Worm (Caenorhabditis elegans) whole organism, L2 larva: ENCODE data around the gene haao-1.

ENCODE experiments used
- C34F6.9 ChIP-seq: fragments of 150-350 bp; optimal IDR thresholded peaks from 2 replicates; lab custom pipeline; 2014; ENCODE audit warnings: missing biosample characterization, missing genetic modification characterization
- F13H6.1 ChIP-seq: sonication (generic microtip); optimal IDR thresholded peaks from 2 replicates; lab custom pipeline; 2016; ENCODE audit warnings: missing genetic modification characterization, missing compliant biosample characterization
- R02D3.7 ChIP-seq: fragments of 150-350 bp; optimal IDR thresholded peaks from 2 replicates; lab custom pipeline; 2014; ENCODE audit warnings: missing biosample characterization, missing genetic modification characterization
- Y55F3AM.14 ChIP-seq: fragments of 200-800 bp; sonication (Bioruptor generic); optimal IDR thresholded peaks from 2 replicates; lab custom pipeline; 2018; ENCODE audit warnings: mild to moderate bottlenecking, missing genetic modification characterization, missing compliant biosample characterization
- alr-1 ChIP-seq: fragments of 150-350 bp; optimal IDR thresholded peaks from 2 replicates; lab custom pipeline; 2014; ENCODE audit warnings: missing biosample characterization, missing genetic modification characterization
- aly-2 ChIP-seq: fragments of 150-350 bp; optimal IDR thresholded peaks from 2 replicates; lab custom pipeline; 2014; ENCODE audit warnings: missing biosample characterization, missing genetic modification characterization
- ama-1 ChIP-seq: fragments of 150-350 bp; optimal IDR thresholded peaks from 2 replicates; lab custom pipeline; 2018; ENCODE audit warnings: inconsistent platforms
- blmp-1 ChIP-seq: sonication (generic microtip); optimal IDR thresholded peaks from 2 replicates; lab custom pipeline; 2017; ENCODE audit warnings: missing genetic modification characterization, mild to moderate bottlenecking, missing compliant biosample characterization, antibody characterized with exemption, moderate library complexity; ENCODE audit not compliant: insufficient read depth
- ceh-16 ChIP-seq: fragments of 150-350 bp; optimal IDR thresholded peaks from 2 replicates; lab custom pipeline; 2014; ENCODE audit warnings: missing biosample characterization, missing genetic modification characterization
- ceh-82 ChIP-seq: fragments of 150-350 bp; optimal IDR thresholded peaks from 2 replicates; lab custom pipeline; 2014; ENCODE audit warnings: missing biosample characterization, missing genetic modification characterization
- crh-2 ChIP-seq: sonication (generic microtip); optimal IDR thresholded peaks from 2 replicates; lab custom pipeline; 2017; ENCODE audit warnings: missing biosample characterization, missing genetic modification characterization
- dmd-4 ChIP-seq: sonication (generic microtip); optimal IDR thresholded peaks from 2 replicates; lab custom pipeline; 2017; ENCODE audit warnings: missing biosample characterization, missing genetic modification characterization
- elt-1 ChIP-seq: fragments of 150-350 bp; optimal IDR thresholded peaks from 2 replicates; lab custom pipeline; 2014; ENCODE audit warnings: missing biosample characterization, missing genetic modification characterization
- elt-3 ChIP-seq: sonication (generic microtip); optimal IDR thresholded peaks from 2 replicates; lab custom pipeline; 2017; ENCODE audit warnings: missing biosample characterization, missing genetic modification characterization
- fos-1 ChIP-seq: fragments of 150-350 bp; optimal IDR thresholded peaks from 2 replicates; lab custom pipeline; 2014; ENCODE audit warnings: missing biosample characterization, missing genetic modification characterization
- gmeb-1 ChIP-seq: fragments of 150-350 bp; optimal IDR thresholded peaks from 2 replicates; lab custom pipeline; 2014; ENCODE audit warnings: missing biosample characterization, missing genetic modification characterization
- lin-11 ChIP-seq: fragments of 150-350 bp; sonication (generic microtip); optimal IDR thresholded peaks from 2 replicates; lab custom pipeline; 2014; ENCODE audit warnings: missing biosample characterization, missing genetic modification characterization, inconsistent platforms, mixed read lengths
- lin-13 ChIP-seq: fragments of 150-350 bp; optimal IDR thresholded peaks from 2 replicates; lab custom pipeline; 2014; ENCODE audit warnings: missing biosample characterization, missing genetic modification reagents, missing genetic modification characterization
- lin-39 ChIP-seq: fragments of 150-350 bp; optimal IDR thresholded peaks from 2 replicates; lab custom pipeline; 2014; ENCODE audit warnings: missing biosample characterization, missing genetic modification reagents, missing genetic modification characterization
- lsy-2 ChIP-seq, 2 experiments: fragments of 150-350 bp in 1 of 2; sonication (generic microtip) in 1 of 2; optimal IDR thresholded peaks; 2 replicates each; lab custom pipeline; 2014 to 2017; ENCODE audit warnings: missing biosample characterization in 2 of 2, missing genetic modification characterization in 2 of 2
- mab-5 ChIP-seq: fragments of 150-350 bp; optimal IDR thresholded peaks from 2 replicates; lab custom pipeline; 2014; ENCODE audit warnings: missing biosample characterization, missing genetic modification characterization
- mdl-1 ChIP-seq, 2 experiments: fragments of 150-350 bp in 1 of 2; sonication (generic microtip) in 1 of 2; optimal IDR thresholded peaks; 2 replicates each; lab custom pipeline; 2017; ENCODE audit warnings: missing biosample characterization in 2 of 2, missing genetic modification characterization in 2 of 2
- nhr-10 ChIP-seq: sonication (generic microtip); optimal IDR thresholded peaks from 2 replicates; lab custom pipeline; 2017; ENCODE audit warnings: missing biosample characterization, missing genetic modification characterization
- nhr-11 ChIP-seq: fragments of 150-350 bp; optimal IDR thresholded peaks from 2 replicates; lab custom pipeline; 2014; ENCODE audit warnings: missing biosample characterization, missing genetic modification characterization
- nhr-129 ChIP-seq: fragments of 150-350 bp; optimal IDR thresholded peaks from 2 replicates; lab custom pipeline; 2014; ENCODE audit warnings: missing biosample characterization, missing genetic modification characterization
- nhr-21 ChIP-seq: fragments of 150-350 bp; optimal IDR thresholded peaks from 2 replicates; lab custom pipeline; 2014; ENCODE audit warnings: missing biosample characterization, missing genetic modification characterization
- nhr-237 ChIP-seq: fragments of 150-350 bp; optimal IDR thresholded peaks from 2 replicates; lab custom pipeline; 2014; ENCODE audit warnings: missing biosample characterization, missing genetic modification characterization
- nhr-25 ChIP-seq: fragments of 150-350 bp; sonication (generic microtip); optimal IDR thresholded peaks from 3 replicates; lab custom pipeline; 2014; ENCODE audit warnings: missing biosample characterization, missing genetic modification characterization
- nhr-6 ChIP-seq: fragments of 150-350 bp; optimal IDR thresholded peaks from 2 replicates; lab custom pipeline; 2014; ENCODE audit warnings: missing biosample characterization, missing genetic modification characterization
- nhr-77 ChIP-seq: fragments of 150-350 bp; optimal IDR thresholded peaks from 2 replicates; lab custom pipeline; 2014; ENCODE audit warnings: missing biosample characterization, missing genetic modification characterization
- peb-1 ChIP-seq: fragments of 150-350 bp; optimal IDR thresholded peaks from 2 replicates; lab custom pipeline; 2014; ENCODE audit warnings: missing biosample characterization, missing genetic modification characterization
- sem-4 ChIP-seq: fragments of 150-350 bp; optimal IDR thresholded peaks from 2 replicates; lab custom pipeline; 2014; ENCODE audit warnings: missing biosample characterization, missing genetic modification reagents, missing genetic modification characterization
- skn-1 ChIP-seq: sonication (generic microtip); optimal IDR thresholded peaks from 2 replicates; lab custom pipeline; 2017; ENCODE audit warnings: missing biosample characterization, missing genetic modification characterization
- sma-3 ChIP-seq: sonication (generic microtip); optimal IDR thresholded peaks from 2 replicates; lab custom pipeline; 2016; ENCODE audit warnings: missing genetic modification reagents, missing genetic modification characterization, missing compliant biosample characterization
- sma-9 ChIP-seq, 2 experiments: fragments of 150-350 bp in 1 of 2; sonication (generic microtip) in 1 of 2; optimal IDR thresholded peaks; 2 replicates each; lab custom pipeline; 2014 to 2016; ENCODE audit warnings: missing genetic modification characterization in 2 of 2, mild to moderate bottlenecking in 1 of 2, missing biosample characterization in 1 of 2, missing compliant biosample characterization in 1 of 2, missing genetic modification reagents in 1 of 2, moderate library complexity in 1 of 2
- snpc-4 ChIP-seq: fragments of 150-350 bp; optimal IDR thresholded peaks from 2 replicates; lab custom pipeline; 2014; ENCODE audit warnings: missing biosample characterization, missing genetic modification characterization
- unc-39 ChIP-seq: fragments of 150-350 bp; optimal IDR thresholded peaks from 2 replicates; lab custom pipeline; 2014; ENCODE audit warnings: missing biosample characterization, missing genetic modification characterization
- unc-55 ChIP-seq: fragments of 150-350 bp; sonication (generic microtip); optimal IDR thresholded peaks from 3 replicates; lab custom pipeline; 2014; ENCODE audit warnings: missing biosample characterization, missing genetic modification reagents, missing genetic modification characterization
- unc-62 ChIP-seq: fragments of 150-350 bp; optimal IDR thresholded peaks from 2 replicates; lab custom pipeline; 2014; ENCODE audit warnings: missing biosample characterization, missing genetic modification reagents, missing genetic modification characterization
- zag-1 ChIP-seq: fragments of 150-350 bp; optimal IDR thresholded peaks from 2 replicates; lab custom pipeline; 2014; ENCODE audit warnings: missing biosample characterization, missing genetic modification characterization
- ztf-1 ChIP-seq: fragments of 200-800 bp; sonication (Bioruptor generic); conservative IDR thresholded peaks from 2 replicates; pipeline ENCODE4 v1.3.6; 2022; ENCODE audit warnings: missing genetic modification characterization, missing compliant biosample characterization
- ztf-4 ChIP-seq: fragments of 150-350 bp; optimal IDR thresholded peaks from 2 replicates; lab custom pipeline; 2014; ENCODE audit warnings: missing biosample characterization, missing genetic modification characterization

Gene haao-1

DNA sequence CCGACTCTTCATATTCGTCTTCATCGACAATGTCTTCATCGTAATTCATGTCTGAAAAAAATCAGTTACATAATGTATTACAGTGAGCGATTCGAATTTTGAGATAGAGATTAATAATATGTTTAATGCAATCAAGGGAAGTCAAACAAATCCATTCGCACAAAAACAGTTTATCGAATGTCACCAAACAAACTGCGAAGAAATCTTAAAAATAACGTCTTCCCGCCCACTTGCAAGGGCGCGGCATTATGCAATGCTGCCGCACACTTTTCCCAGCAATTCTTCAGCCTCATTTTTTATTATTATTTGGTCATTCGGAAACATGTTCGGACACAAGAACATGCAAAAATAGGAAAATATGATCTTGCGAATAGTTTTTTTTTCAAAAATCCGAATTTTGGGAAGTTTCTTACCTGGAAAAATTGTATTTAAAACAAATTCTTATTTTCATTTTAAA is 39.5 kb downstream of the haao-1 start, which contains the start of gene mdf-1 (continued):
- TF ChIP-seq lin-13 (GFP tag; lab: Kevin White, UChicago): peak; percentile 87
- TF ChIP-seq nhr-25 (tag; lab: Kevin White, UChicago): peak; percentile 53
- peak; percentile 54 for TF ChIP-seq lin-11 (tag; lab: Kevin White, UChicago)
- TF ChIP-seq blmp-1 (tag; lab: Kevin White, UChicago): peak; percentile 38
- no peak for TF ChIP-seq ceh-82 (tag; lab: Kevin White, UChicago)
- TF ChIP-seq ceh-16 (tag; lab: Kevin White, UChicago): peak; percentile 11
- peak; percentile 59 for TF ChIP-seq F13H6.1 (tag; lab: Kevin White, UChicago)

ce11 chrV:9545238-9545709 is 40.6 kb downstream of the haao-1 start, which contains the start of the genes his-35 and his-41:
TSS of gene his-35 (minus strand) at chrV:9545288.
TSS of gene his-41 (plus strand) at chrV:9545536.
- TF ChIP-seq unc-55 (GFP tag; lab: Kevin White, UChicago) (peak; percentile 15), lsy-2 (tag; optimal IDR thresholded peaks at IDR 0.05; lab: Kevin White, UChicago) (peak; percentile 38 to 51), mab-5 (tag; lab: Kevin White, UChicago) (no peak), sma-9 (GFP tag; optimal IDR thresholded peaks at IDR 0.05; lab: Kevin White, UChicago) (peak; percentile 37), sma-9 (tag; optimal IDR thresholded peaks at IDR 0.05; lab: Kevin White, UChicago) (no peak), fos-1 (peak; percentile 48), elt-3 (tag; lab: Kevin White, UChicago) (no peak), nhr-77 (tag; lab: Kevin White, UChicago) (no peak), nhr-129 (tag; lab: Kevin White, UChicago) (no peak), snpc-4 (tag; lab: Kevin White, UChicago) (no peak), nhr-10 (tag; lab: Kevin White, UChicago) (no peak), lin-13 (GFP tag; lab: Kevin White, UChicago) (peak; percentile 15), nhr-237 (tag; lab: Kevin White, UChicago) (no peak), C34F6.9 (peak; percentile 74), nhr-21 (peak; percentile 11), aly-2 (no peak), gmeb-1 (tag; lab: Kevin White, UChicago) (peak; percentile 53), lin-11 (tag; lab: Kevin White, UChicago) (peak; percentile 35), ztf-1 (GFP tag; lab: Robert Waterston, UW) (no peak), dmd-4 (tag; lab: Kevin White, UChicago) (no peak), F13H6.1 (tag; lab: Kevin White, UChicago) (peak; percentile 62), crh-2 (tag; lab: Kevin White, UChicago) (peak; percentile 51), ama-1 (lab: Kevin White, UChicago) (peak; percentile 77), unc-39 (no peak), mdl-1 (tag; optimal IDR thresholded peaks at IDR 0.05; lab: Kevin White, UChicago) (peak in 1 of 2 experiments; percentile 31), sma-3 (GFP tag; lab: Kevin White, UChicago) (peak; percentile 50), elt-1 (tag; lab: Kevin White, UChicago) (no peak)

- TF ChIP-seq nhr-21: no peak
- peak in 1 of 2 experiments; percentile 13 for TF ChIP-seq lsy-2 (tag; optimal IDR thresholded peaks at IDR 0.05; lab: Kevin White, UChicago)
Measured at ce11 chrV:9546042-9546581, 41.4 kb downstream of the haao-1 start, which contains the start of gene C50F4.6. TSS of gene C50F4.6 (plus strand) at chrV:9546092.

DNA sequence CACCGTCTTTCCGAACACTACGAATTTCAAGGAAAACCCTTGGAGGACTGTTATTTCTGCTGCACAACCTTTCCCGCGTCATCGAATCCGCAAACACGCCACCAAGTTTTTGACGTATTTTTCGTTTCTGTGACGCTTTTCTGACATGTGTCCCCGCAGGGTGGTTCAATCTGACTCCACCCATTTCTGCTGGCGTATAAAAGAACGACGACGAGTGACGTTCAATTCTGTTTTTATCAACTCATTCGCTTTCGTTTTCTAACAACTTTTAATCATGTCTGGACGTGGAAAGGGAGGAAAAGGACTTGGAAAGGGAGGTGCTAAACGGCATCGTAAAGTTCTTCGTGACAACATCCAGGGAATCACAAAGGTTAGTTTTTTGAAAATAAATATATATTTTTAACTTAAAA is 42.2 kb downstream of the haao-1 start, which contains the start of gene his-37:
TSS of gene his-37 (plus strand) at position 246 of the 410 bp plus-strand sequence.
- peak; percentile 90 to 92 for TF ChIP-seq mdl-1 (tag; optimal IDR thresholded peaks at IDR 0.05; lab: Kevin White, UChicago)
- TF ChIP-seq lin-11 (tag; lab: Kevin White, UChicago): peak; percentile 98
- no peak for TF ChIP-seq elt-3 (tag; lab: Kevin White, UChicago)
- TF ChIP-seq nhr-21: peak; percentile 99
- TF ChIP-seq unc-55 (GFP tag; lab: Kevin White, UChicago): peak; percentile 98
- peak; percentile 98 for TF ChIP-seq ztf-4 (tag; lab: Kevin White, UChicago)
- peak; percentile 67 for TF ChIP-seq nhr-11 (tag; lab: Kevin White, UChicago)
- peak; percentile 72 for TF ChIP-seq R02D3.7 (tag; lab: Kevin White, UChicago)
- TF ChIP-seq aly-2: no peak
- TF ChIP-seq lsy-2 (tag; optimal IDR thresholded peaks at IDR 0.05; lab: Kevin White, UChicago): peak; percentile 94 to 97
- TF ChIP-seq fos-1: peak; percentile 100
- TF ChIP-seq dmd-4 (tag; lab: Kevin White, UChicago): peak; percentile 66
- TF ChIP-seq peb-1 (tag; lab: Kevin White, UChicago): no peak
- peak; percentile 99 for TF ChIP-seq nhr-6 (tag; lab: Kevin White, UChicago)
- TF ChIP-seq lin-39: peak; percentile 68
- peak; percentile 90 for TF ChIP-seq nhr-237 (tag; lab: Kevin White, UChicago)
- TF ChIP-seq unc-62 (GFP tag; lab: Kevin White, UChicago): peak; percentile 92
- peak; percentile 100 for TF ChIP-seq C34F6.9
- peak; percentile 91 for TF ChIP-seq skn-1
- TF ChIP-seq zag-1: peak; percentile 98
- peak; percentile 99 for TF ChIP-seq nhr-25 (tag; lab: Kevin White, UChicago)
- TF ChIP-seq elt-1 (tag; lab: Kevin White, UChicago): no peak
- TF ChIP-seq sma-3 (GFP tag; lab: Kevin White, UChicago): peak; percentile 100
- peak; percentile 89 for TF ChIP-seq ama-1 (lab: Kevin White, UChicago)
- peak; percentile 95 for TF ChIP-seq blmp-1 (tag; lab: Kevin White, UChicago)
- peak; percentile 88 for TF ChIP-seq ceh-82 (tag; lab: Kevin White, UChicago)
- peak; percentile 92 for TF ChIP-seq nhr-77 (tag; lab: Kevin White, UChicago)
- TF ChIP-seq alr-1 (tag; lab: Kevin White, UChicago): no peak
- peak; percentile 98 for TF ChIP-seq Y55F3AM.14 (GFP tag; lab: Kevin White, UChicago)
- TF ChIP-seq sem-4: peak; percentile 99
- peak; percentile 41 for TF ChIP-seq unc-39
